Worm (Caenorhabditis elegans) whole organism, midembryonic: ENCODE results near the gene ntl-9.

Experiments
- flt-1 ChIP-seq: fragments of 200-800 bp; sonication (Bioruptor generic); IDR thresholded peaks from 2 replicates; pipeline ENCODE4 v1.3.6; 2022; ENCODE audit warnings: missing genetic modification characterization, missing compliant biosample characterization
- med-1 ChIP-seq: sonication (generic microtip); optimal IDR thresholded peaks from 2 replicates; lab custom pipeline; 2017; ENCODE audit warnings: missing genetic modification characterization, mild to moderate bottlenecking, missing compliant biosample characterization, antibody characterized with exemption, missing genetic modification reagents; ENCODE audit not compliant: insufficient read depth
- ref-1 ChIP-seq: fragments of 200-800 bp; sonication (Bioruptor generic); conservative IDR thresholded peaks from 2 replicates; pipeline ENCODE4 v1.3.6; 2022; ENCODE audit warnings: missing genetic modification reagents, missing genetic modification characterization, missing compliant biosample characterization
- tab-1 ChIP-seq: fragments of 200-800 bp; sonication (Bioruptor generic); IDR thresholded peaks from 2 replicates; pipeline ENCODE4 v1.3.6; 2022; ENCODE audit warnings: missing genetic modification characterization, missing compliant biosample characterization
- ztf-23 ChIP-seq: fragments of 200-800 bp; sonication (Bioruptor generic); IDR thresholded peaks from 2 replicates; pipeline ENCODE4 v1.3.6; 2022; ENCODE audit warnings: missing genetic modification reagents, missing genetic modification characterization, missing compliant biosample characterization

ce11 chrIII:4906896-4907295 is 37.4 kb upstream of the ntl-9 start, which contains the start of gene rom-1:
- no peak for TF ChIP-seq med-1 (GFP tag; lab: Kevin White, UChicago)
- TF ChIP-seq ztf-23: no peak
- no peak for TF ChIP-seq ref-1 (GFP tag; lab: Robert Waterston, UW)
- TF ChIP-seq tab-1 (GFP tag; lab: Robert Waterston, UW): no peak
- TF ChIP-seq flt-1 (GFP tag; lab: Robert Waterston, UW): no peak
